Fruit fly (Drosophila melanogaster) whole organism, embryonic: Measurements from ENCODE around the gene SdicB.

Source experiments
- Awh ChIP-seq: fragments of 200-800 bp; sonication (Bioruptor generic); IDR thresholded peaks from 2 replicates; pipeline ENCODE4, ENCODE4 v1.3.6; 2022; ENCODE audit warnings: missing biosample characterization, missing genetic modification characterization
- Blimp-1 ChIP-seq: fragments of 200-800 bp; sonication (Bioruptor generic); optimal IDR thresholded peaks from 3 replicates; lab custom pipeline; 2018; ENCODE audit warnings: missing biosample characterization, missing genetic modification characterization, mild to moderate bottlenecking, moderate library complexity, missing genetic modification reagents
- CG10431 ChIP-seq: fragments of 200-800 bp; sonication (Bioruptor generic); optimal IDR thresholded peaks from 3 replicates; lab custom pipeline; 2018; ENCODE audit warnings: missing biosample characterization, mild to moderate bottlenecking, missing genetic modification characterization
- CG10462 ChIP-seq: fragments of 200-800 bp; sonication (Bioruptor generic); optimal IDR thresholded peaks from 2 replicates; lab custom pipeline; 2016; ENCODE audit warnings: missing biosample characterization, missing genetic modification characterization
- CG11085 ChIP-seq: fragments of 200-800 bp; sonication (Bioruptor generic); IDR thresholded peaks from 2 replicates; pipeline ENCODE4 v1.3.6; 2022; ENCODE audit warnings: missing biosample characterization, missing genetic modification characterization
- CG11093 ChIP-seq: fragments of 200-800 bp; sonication (Bioruptor generic); IDR thresholded peaks from 3 replicates; pipeline ENCODE4 v1.3.6; 2022; ENCODE audit warnings: missing biosample characterization, missing genetic modification characterization
- CG11456 ChIP-seq: fragments of 200-800 bp; sonication (Bioruptor generic); IDR thresholded peaks from 3 replicates; pipeline ENCODE4 v1.3.6; 2022; ENCODE audit warnings: missing biosample characterization, missing genetic modification characterization
- CG12236 ChIP-seq: fragments of 200-800 bp; sonication (Bioruptor generic); optimal IDR thresholded peaks from 2 replicates; lab custom pipeline; 2016; ENCODE audit warnings: missing biosample characterization, missing genetic modification characterization
- CG14965 ChIP-seq: fragments of 200-800 bp; sonication (Bioruptor generic); optimal IDR thresholded peaks from 2 replicates; lab custom pipeline; 2016; ENCODE audit warnings: missing biosample characterization, missing genetic modification characterization, borderline replicate concordance
- CG15696 ChIP-seq: fragments of 200-800 bp; sonication (Bioruptor generic); optimal IDR thresholded peaks from 2 replicates; lab custom pipeline; 2019; ENCODE audit warnings: missing biosample characterization, mild to moderate bottlenecking, missing genetic modification characterization, moderate library complexity
- CG17385 ChIP-seq: fragments of 200-800 bp; sonication (Bioruptor generic); optimal IDR thresholded peaks from 3 replicates; lab custom pipeline; 2018; ENCODE audit warnings: missing biosample characterization, mild to moderate bottlenecking, missing genetic modification characterization
- CG18011 ChIP-seq: fragments of 200-800 bp; sonication (Bioruptor generic); optimal IDR thresholded peaks from 2 replicates; lab custom pipeline; 2017; ENCODE audit warnings: missing biosample characterization, missing genetic modification characterization, mild to moderate bottlenecking, moderate library complexity, missing genotype
- CG18262 ChIP-seq: fragments of 200-800 bp; optimal IDR thresholded peaks from 3 replicates; lab custom pipeline; 2019; ENCODE audit warnings: missing biosample characterization, mild to moderate bottlenecking, missing genetic modification characterization, moderate library complexity
- CG1832 ChIP-seq: fragments of 200-800 bp; sonication (Bioruptor generic); optimal IDR thresholded peaks from 2 replicates; lab custom pipeline; 2017; ENCODE audit warnings: missing biosample characterization, mild to moderate bottlenecking, missing genetic modification characterization, inconsistent platforms
- CG2120 ChIP-seq: fragments of 200-800 bp; sonication (Bioruptor generic); optimal IDR thresholded peaks from 3 replicates; lab custom pipeline; 2016; ENCODE audit warnings: missing biosample characterization, missing genetic modification characterization
- CG2129 ChIP-seq: fragments of 200-800 bp; sonication (Bioruptor generic); IDR thresholded peaks from 2 replicates; pipeline ENCODE4 v1.3.6; 2022; ENCODE audit warnings: missing biosample characterization, missing genetic modification characterization; ENCODE audit not compliant: partially characterized antibody
- CG2889 ChIP-seq: fragments of 200-800 bp; sonication (Bioruptor generic); IDR thresholded peaks from 3 replicates; pipeline ENCODE4 v1.3.6; 2022; ENCODE audit warnings: missing biosample characterization, missing genetic modification characterization
- CG4404 ChIP-seq: fragments of 200-800 bp; sonication (Bioruptor generic); IDR thresholded peaks from 2 replicates; pipeline ENCODE4 v1.3.6; 2022; ENCODE audit warnings: missing biosample characterization, missing genetic modification characterization
- CG4854 ChIP-seq: fragments of 200-800 bp; sonication (Bioruptor generic); optimal IDR thresholded peaks from 2 replicates; lab custom pipeline; 2016; ENCODE audit warnings: missing biosample characterization, missing genetic modification characterization, inconsistent platforms
- CG6254 ChIP-seq: fragments of 200-800 bp; sonication (Bioruptor generic); optimal IDR thresholded peaks from 3 replicates; lab custom pipeline; 2017; ENCODE audit warnings: mild to moderate bottlenecking, missing biosample characterization, missing genetic modification reagents, missing genetic modification characterization
- CG7556 ChIP-seq: fragments of 200-800 bp; sonication (Bioruptor generic); optimal IDR thresholded peaks from 2 replicates; lab custom pipeline; 2017; ENCODE audit warnings: missing biosample characterization, mild to moderate bottlenecking, missing genetic modification characterization
- CG9437 ChIP-seq: fragments of 200-800 bp; sonication (Bioruptor generic); optimal IDR thresholded peaks from 2 replicates; lab custom pipeline; 2018; ENCODE audit warnings: missing biosample characterization, mild to moderate bottlenecking, missing genetic modification characterization
- CG9727 ChIP-seq: fragments of 200-800 bp; sonication (Bioruptor generic); optimal IDR thresholded peaks from 3 replicates; lab custom pipeline; 2017; ENCODE audit warnings: missing biosample characterization, mild to moderate bottlenecking, missing genetic modification characterization
- CG9797 ChIP-seq: fragments of 200-800 bp; sonication (Bioruptor generic); optimal IDR thresholded peaks from 3 replicates; lab custom pipeline; 2018; ENCODE audit warnings: missing biosample characterization, mild to moderate bottlenecking, missing genetic modification characterization
- CG9932 ChIP-seq: fragments of 200-800 bp; sonication (Bioruptor generic); IDR thresholded peaks from 2 replicates; pipeline ENCODE4 v1.3.6; 2022; ENCODE audit warnings: missing biosample characterization, missing genetic modification characterization
- D19B ChIP-seq: fragments of 200-800 bp; sonication (Bioruptor generic); optimal IDR thresholded peaks from 2 replicates; lab custom pipeline; 2017; ENCODE audit warnings: missing biosample characterization, mild to moderate bottlenecking, missing genetic modification characterization
- Deaf1 ChIP-seq: fragments of 200-800 bp; optimal IDR thresholded peaks from 3 replicates; lab custom pipeline; 2019; ENCODE audit warnings: missing biosample characterization, mild to moderate bottlenecking, missing genetic modification characterization, moderate library complexity
- HLHmδ ChIP-seq: fragments of 200-800 bp; sonication (Bioruptor generic); optimal IDR thresholded peaks from 2 replicates; lab custom pipeline; 2018; ENCODE audit warnings: missing biosample characterization, mild to moderate bottlenecking, missing genetic modification characterization, moderate library complexity
- Hey ChIP-seq: fragments of 200-800 bp; sonication (Bioruptor generic); optimal IDR thresholded peaks from 3 replicates; lab custom pipeline; 2018; ENCODE audit warnings: missing biosample characterization, mild to moderate bottlenecking, missing genetic modification characterization
- NFAT ChIP-seq: fragments of 200-800 bp; sonication (Bioruptor generic); IDR thresholded peaks from 2 replicates; pipeline ENCODE4 v1.3.6; 2022; ENCODE audit warnings: missing biosample characterization, missing genetic modification characterization
- Ravus ChIP-seq: fragments of 200-800 bp; sonication (Bioruptor generic); IDR thresholded peaks from 2 replicates; pipeline ENCODE4 v1.3.6; 2022; ENCODE audit warnings: missing biosample characterization, missing genetic modification characterization
- Sry-β ChIP-seq: fragments of 200-800 bp; sonication (Bioruptor generic); optimal IDR thresholded peaks from 2 replicates; lab custom pipeline; 2018; ENCODE audit warnings: missing biosample characterization, mild to moderate bottlenecking, missing genetic modification characterization, moderate library complexity
- ato ChIP-seq: fragments of 200-800 bp; sonication (Bioruptor generic); IDR thresholded peaks from 2 replicates; pipeline ENCODE4 v1.3.6; 2022; ENCODE audit warnings: missing biosample characterization, missing genetic modification characterization; ENCODE audit not compliant: partially characterized antibody
- cato ChIP-seq: fragments of 200-800 bp; sonication (Bioruptor generic); optimal IDR thresholded peaks from 2 replicates; lab custom pipeline; 2016; ENCODE audit warnings: missing biosample characterization, missing genetic modification characterization, borderline replicate concordance
- ci ChIP-seq: fragments of 200-800 bp; sonication (Bioruptor generic); IDR thresholded peaks from 3 replicates; pipeline ENCODE4 v1.3.6; 2022; ENCODE audit warnings: missing biosample characterization, missing genetic modification characterization
- disco-r ChIP-seq: fragments of 200-800 bp; sonication (Bioruptor generic); optimal IDR thresholded peaks from 2 replicates; lab custom pipeline; 2016; ENCODE audit warnings: missing biosample characterization, missing genetic modification characterization
- hb ChIP-seq: fragments of 200-800 bp; sonication (Bioruptor generic); IDR thresholded peaks from 3 replicates; pipeline ENCODE4 v1.3.6; 2022; ENCODE audit warnings: missing biosample characterization, missing genetic modification characterization; ENCODE audit not compliant: partially characterized antibody
- ken ChIP-seq: fragments of 200-800 bp; sonication (Bioruptor generic); IDR thresholded peaks from 3 replicates; pipeline ENCODE4 v1.3.6; 2022; ENCODE audit warnings: missing biosample characterization, missing genetic modification characterization
- kni ChIP-seq: fragments of 200-800 bp; sonication (Bioruptor generic); optimal IDR thresholded peaks from 3 replicates; lab custom pipeline; 2017; ENCODE audit warnings: mild to moderate bottlenecking, missing biosample characterization, missing genetic modification reagents, missing genetic modification characterization
- nmo ChIP-seq: fragments of 200-800 bp; sonication (Bioruptor generic); optimal IDR thresholded peaks from 2 replicates; lab custom pipeline; 2018; ENCODE audit warnings: missing biosample characterization, mild to moderate bottlenecking, missing genetic modification characterization, moderate library complexity
- peb ChIP-seq: fragments of 200-800 bp; sonication (Bioruptor generic); IDR thresholded peaks from 2 replicates; pipeline ENCODE4 v1.3.6; 2022; ENCODE audit warnings: missing biosample characterization, missing genetic modification characterization
- pfk ChIP-seq: fragments of 200-800 bp; sonication (Bioruptor generic); optimal IDR thresholded peaks from 2 replicates; lab custom pipeline; 2018; ENCODE audit warnings: missing biosample characterization, mild to moderate bottlenecking, missing genetic modification characterization, moderate library complexity
- pita ChIP-seq: fragments of 200-800 bp; sonication (Bioruptor generic); optimal IDR thresholded peaks from 2 replicates; lab custom pipeline; 2017; ENCODE audit warnings: missing biosample characterization, mild to moderate bottlenecking, missing genetic modification characterization
- ro ChIP-seq: fragments of 200-800 bp; sonication (Bioruptor generic); IDR thresholded peaks from 2 replicates; pipeline ENCODE4 v1.3.6; 2022; ENCODE audit warnings: missing biosample characterization, missing genetic modification characterization
- schlank ChIP-seq: fragments of 200-800 bp; sonication (Bioruptor generic); optimal IDR thresholded peaks from 2 replicates; lab custom pipeline; 2018; ENCODE audit warnings: missing biosample characterization, mild to moderate bottlenecking, missing genetic modification characterization
- ssp ChIP-seq: fragments of 200-800 bp; sonication (Bioruptor generic); IDR thresholded peaks from 2 replicates; pipeline ENCODE4 v1.3.6; 2022; ENCODE audit warnings: missing biosample characterization, missing genetic modification characterization
- stc ChIP-seq: fragments of 200-800 bp; sonication (Bioruptor generic); IDR thresholded peaks from 2 replicates; pipeline ENCODE4 v1.3.6; 2022; ENCODE audit warnings: missing biosample characterization, missing genetic modification characterization
- tgo ChIP-seq: fragments of 200-800 bp; sonication (Bioruptor generic); IDR thresholded peaks from 3 replicates; pipeline ENCODE4 v1.3.6; 2022; ENCODE audit warnings: missing biosample characterization, missing genetic modification characterization

The SdicB gene

dm6 chrX:20235794-20236513, 26.6 kb upstream of the SdicB start, which contains the start of gene sw (continued):
- TF ChIP-seq Deaf1 (no peak), Ravus (GFP tag; lab: Robert Waterston, UW) (no peak; the same call in 1 of the 2 replicates), CG11085 (peak; percentile 56; the same call in 1 of the 2 replicates), hb (GFP tag; lab: Robert Waterston, UW) (peak; percentile 95), CG2889 (GFP tag; lab: Robert Waterston, UW) (peak; percentile 44; the same call in 1 of the 3 replicates), ro (no peak), CG2120 (GFP tag; lab: Kevin White, UChicago) (peak; percentile 77), pfk (GFP tag; lab: Kevin White, UChicago) (no peak), Hey (no peak), CG9727 (GFP tag; lab: Kevin White, UChicago) (peak; percentile 48), ssp (peak; percentile 63), NFAT (GFP tag; lab: Robert Waterston, UW) (peak; percentile 77), CG9932 (GFP tag; lab: Robert Waterston, UW) (peak; percentile 92), ci (GFP tag; lab: Robert Waterston, UW) (0 out of 3 replicates have a peak, but pooled peaks have one; percentile 24), Sry-β (GFP tag; lab: Kevin White, UChicago) (no peak), pita (no peak), ato (GFP tag; lab: Robert Waterston, UW) (peak; percentile 67), nmo (GFP tag; lab: Kevin White, UChicago) (peak; percentile 80), CG11093 (peak; percentile 69; the same call in 2 of the 3 replicates), CG11456 (GFP tag; lab: Robert Waterston, UW) (no peak; the same call in 2 of the 3 replicates), Awh (GFP tag; lab: Robert Waterston, UW) (0 out of 2 replicates have a peak, but pooled peaks have one; percentile 21), D19B (GFP tag; lab: Kevin White, UChicago) (peak; percentile 5), CG9797 (GFP tag; lab: Kevin White, UChicago) (peak; percentile 11), CG12236 (GFP tag; lab: Kevin White, UChicago) (no peak), CG1832 (no peak), CG6254 (no peak), kni (no peak), CG18262 (tag; lab: Kevin White, UChicago) (peak; percentile 47), stc (GFP tag; lab: Robert Waterston, UW) (0 out of 2 replicates have a peak, but pooled peaks have one; percentile 22), tgo (GFP tag; lab: Robert Waterston, UW) (peak; percentile 71), cato (GFP tag; lab: Kevin White, UChicago) (peak; percentile 5), CG10462 (GFP tag; lab: Kevin White, UChicago) (no peak), ken (GFP tag; lab: Robert Waterston, UW) (0 out of 3 replicates have a peak, but pooled peaks have one; percentile 49), peb (0 out of 2 replicates have a peak, but pooled peaks have one; percentile 23), disco-r (no peak), CG17385 (GFP tag; lab: Kevin White, UChicago) (peak; percentile 30), CG10431 (no peak), CG4854 (no peak), CG4404 (GFP tag; lab: Robert Waterston, UW) (peak; percentile 81), CG14965 (GFP tag; lab: Kevin White, UChicago) (no peak), CG2129 (GFP tag; lab: Robert Waterston, UW) (peak; percentile 75), CG9437 (peak; percentile 6), schlank (tag; lab: Kevin White, UChicago) (peak; percentile 2), CG15696 (tag; lab: Kevin White, UChicago) (peak; percentile 80), Blimp-1 (peak; percentile 32), HLHmδ (GFP tag; lab: Kevin White, UChicago) (no peak), CG18011 (GFP tag; lab: Kevin White, UChicago) (peak; percentile 28), CG7556 (GFP tag; lab: Kevin White, UChicago) (peak; percentile 26)
